1 fruit fly cellular context compared by ENCODE assay signal in genomic region chr3R:9047561-9048465, dm6.
A peak's percentile ranks its signal among the peaks of the same experiment; 100 is the strongest.
TF ChIP-seq lines count a peak whose summit lies in the region.

Gene Rel, minus strand, starts transcription at chr3R:9047977.

TF ChIP-seq in whole organism, embryonic, 481 proteins besides CTCF, POLR2A, EP300 and RAD21 (continued from another document and continues in another):
- TF ChIP-seq CG2712 (tag; optimal IDR thresholded peaks at IDR 0.05; lab: Kevin White, UChicago) (peak; percentile 91), CG33213 (GFP tag; optimal IDR thresholded peaks at IDR 0.05; lab: Kevin White, UChicago) (peak; percentile 15), tgo (GFP tag; IDR thresholded peaks at IDR 0.05; lab: Robert Waterston, UW) (no peak), sug (tag; optimal IDR thresholded peaks at IDR 0.05; lab: Kevin White, UChicago) (peak; percentile 78), CG15011 (GFP tag; optimal IDR thresholded peaks at IDR 0.05; lab: Kevin White, UChicago) (no peak), jing (GFP tag; optimal IDR thresholded peaks at IDR 0.05; lab: Kevin White, UChicago) (no peak), lov (optimal IDR thresholded peaks at IDR 0.05; lab: Kevin White, UChicago) (no peak), lov (GFP tag; IDR thresholded peaks at IDR 0.05; lab: Robert Waterston, UW) (no peak), Eip74EF (GFP tag; optimal IDR thresholded peaks at IDR 0.05; lab: Kevin White, UChicago) (peak in 1 of 2 experiments; percentile 24), HLH54F (GFP tag; optimal IDR thresholded peaks at IDR 0.05; lab: Kevin White, UChicago) (no peak), lola (GFP tag; optimal IDR thresholded peaks at IDR 0.05; lab: Kevin White, UChicago) (peak in 1 of 3 experiments; percentile 88), CG14965 (GFP tag; optimal IDR thresholded peaks at IDR 0.05; lab: Kevin White, UChicago; ENCODE audit: borderline replicate concordance) (no peak), eyg (GFP tag; optimal IDR thresholded peaks at IDR 0.05; lab: Kevin White, UChicago) (peak; percentile 13), Abd-B (GFP tag; optimal IDR thresholded peaks at IDR 0.05; lab: Kevin White, UChicago) (peak; percentile 58), CoRest (tag; optimal IDR thresholded peaks at IDR 0.05; lab: Kevin White, UChicago) (peak; percentile 90), CG10209 (GFP tag; optimal IDR thresholded peaks at IDR 0.05; lab: Kevin White, UChicago) (peak; percentile 74), knrl (GFP tag; IDR thresholded peaks at IDR 0.05; lab: Robert Waterston, UW; ENCODE audit: partially characterized antibody) (no peak), Awh (GFP tag; IDR thresholded peaks at IDR 0.05; lab: Robert Waterston, UW) (no peak), HLHmδ (GFP tag; optimal IDR thresholded peaks at IDR 0.05; lab: Kevin White, UChicago) (no peak), CG1602 (GFP tag; optimal IDR thresholded peaks at IDR 0.05; lab: Kevin White, UChicago) (peak; percentile 54), twi (tag; optimal IDR thresholded peaks at IDR 0.05; lab: Kevin White, UChicago) (peak; percentile 66), H2.0 (GFP tag; IDR thresholded peaks at IDR 0.05; lab: Robert Waterston, UW) (no peak), CG12071 (GFP tag; optimal IDR thresholded peaks at IDR 0.05; lab: Kevin White, UChicago) (peak; percentile 59), CG4424 (GFP tag; optimal IDR thresholded peaks at IDR 0.05; lab: Kevin White, UChicago) (peak; percentile 50), Ravus (GFP tag; IDR thresholded peaks at IDR 0.05; lab: Robert Waterston, UW) (no peak), hkb (optimal IDR thresholded peaks at IDR 0.05; lab: Kevin White, UChicago) (no peak), hkb (GFP tag; IDR thresholded peaks at IDR 0.05; lab: Robert Waterston, UW) (no peak), Sin3A (optimal IDR thresholded peaks at IDR 0.05; lab: Kevin White, UChicago) (no peak), gfzf (GFP tag; optimal IDR thresholded peaks at IDR 0.05; lab: Kevin White, UChicago) (peak; percentile 3), slp2 (GFP tag; optimal IDR thresholded peaks at IDR 0.05; lab: Kevin White, UChicago) (no peak), nmo (GFP tag; optimal IDR thresholded peaks at IDR 0.05; lab: Kevin White, UChicago) (peak; percentile 87), Hr51 (GFP tag; optimal IDR thresholded peaks at IDR 0.05; lab: Kevin White, UChicago) (peak; percentile 30 to 79), pum (GFP tag; optimal IDR thresholded peaks at IDR 0.05; lab: Kevin White, UChicago) (no peak), klu (GFP tag; IDR thresholded peaks at IDR 0.05; lab: Robert Waterston, UW) (no peak), CG12299 (tag; optimal IDR thresholded peaks at IDR 0.05; lab: Kevin White, UChicago) (peak; percentile 54), Chrac-16 (GFP tag; optimal IDR thresholded peaks at IDR 0.05; lab: Kevin White, UChicago) (peak; percentile 23), sens (GFP tag; lab: Kevin White, UChicago) (peak; percentile 66), CG12942 (GFP tag; optimal IDR thresholded peaks at IDR 0.05; lab: Kevin White, UChicago) (peak; percentile 31), CG12391 (tag; optimal IDR thresholded peaks at IDR 0.05; lab: Kevin White, UChicago) (peak; percentile 89), CG7745 (tag; optimal IDR thresholded peaks at IDR 0.05; lab: Kevin White, UChicago) (no peak), Fer2 (tag; optimal IDR thresholded peaks at IDR 0.05; lab: Kevin White, UChicago) (peak; percentile 37), CG33557 (GFP tag; optimal IDR thresholded peaks at IDR 0.05; lab: Kevin White, UChicago) (peak; percentile 79), cad (GFP tag; optimal IDR thresholded peaks at IDR 0.05; lab: Kevin White, UChicago) (no peak), slou (GFP tag; optimal IDR thresholded peaks at IDR 0.05; lab: Kevin White, UChicago) (peak; percentile 23), CG6854 (GFP tag; optimal IDR thresholded peaks at IDR 0.05; lab: Kevin White, UChicago) (no peak), Usf (GFP tag; optimal IDR thresholded peaks at IDR 0.05; lab: Kevin White, UChicago) (peak; percentile 57), stwl (tag; optimal IDR thresholded peaks at IDR 0.05; lab: Kevin White, UChicago) (peak; percentile 4), psq (GFP tag; optimal IDR thresholded peaks at IDR 0.05; lab: Kevin White, UChicago) (no peak), Atf-2 (GFP tag; optimal IDR thresholded peaks at IDR 0.05; lab: Kevin White, UChicago) (no peak), CG31224 (GFP tag; IDR thresholded peaks at IDR 0.05; lab: Robert Waterston, UW) (no peak), Doc3 (GFP tag; IDR thresholded peaks at IDR 0.05; lab: Robert Waterston, UW; ENCODE audit: partially characterized antibody) (no peak), da (GFP tag; optimal IDR thresholded peaks at IDR 0.05; lab: Kevin White, UChicago) (no peak), cato (GFP tag; optimal IDR thresholded peaks at IDR 0.05; lab: Kevin White, UChicago; ENCODE audit: borderline replicate concordance) (peak; percentile 36), hb (GFP tag; IDR thresholded peaks at IDR 0.05; lab: Robert Waterston, UW; ENCODE audit: partially characterized antibody) (no peak), CG3163 (GFP tag; optimal IDR thresholded peaks at IDR 0.05; lab: Kevin White, UChicago) (no peak), bigmax (GFP tag; optimal IDR thresholded peaks at IDR 0.05; lab: Kevin White, UChicago) (no peak), gsb-n (tag; optimal IDR thresholded peaks at IDR 0.05; lab: Kevin White, UChicago) (peak; percentile 72), CG7839 (tag; optimal IDR thresholded peaks at IDR 0.05; lab: Kevin White, UChicago) (peak; percentile 82), Max (GFP tag; optimal IDR thresholded peaks at IDR 0.05; lab: Kevin White, UChicago) (peak; percentile 56), btn (GFP tag; optimal IDR thresholded peaks at IDR 0.05; lab: Kevin White, UChicago) (peak; percentile 37), Ssrp (tag; optimal IDR thresholded peaks at IDR 0.05; lab: Kevin White, UChicago) (peak; percentile 75), Oaz (GFP tag; IDR thresholded peaks at IDR 0.05; lab: Robert Waterston, UW) (no peak), CG8089 (GFP tag; optimal IDR thresholded peaks at IDR 0.05; lab: Kevin White, UChicago) (peak; percentile 13), fd64A (GFP tag; optimal IDR thresholded peaks at IDR 0.05; lab: Kevin White, UChicago) (no peak), CG7786 (GFP tag; optimal IDR thresholded peaks at IDR 0.05; lab: Kevin White, UChicago) (no peak), HHEX (GFP tag; optimal IDR thresholded peaks at IDR 0.05; lab: Kevin White, UChicago) (peak; percentile 11), vnd (GFP tag; IDR thresholded peaks at IDR 0.05; lab: Robert Waterston, UW; ENCODE audit: partially characterized antibody) (no peak), Meics (GFP tag; optimal IDR thresholded peaks at IDR 0.05; lab: Kevin White, UChicago) (peak; percentile 78), luna (GFP tag; optimal IDR thresholded peaks at IDR 0.05; lab: Kevin White, UChicago) (peak; percentile 29), her (GFP tag; optimal IDR thresholded peaks at IDR 0.05; lab: Kevin White, UChicago) (peak; percentile 59), NC2α (GFP tag; optimal IDR thresholded peaks at IDR 0.05; lab: Kevin White, UChicago) (no peak), jumu (GFP tag; optimal IDR thresholded peaks at IDR 0.05; lab: Kevin White, UChicago) (no peak), ranshi (GFP tag; IDR thresholded peaks at IDR 0.05; lab: Robert Waterston, UW) (no peak), CG10979 (tag; optimal IDR thresholded peaks at IDR 0.05; lab: Kevin White, UChicago) (peak; percentile 74), prd (optimal IDR thresholded peaks at IDR 0.05; lab: Kevin White, UChicago) (no peak), prd (GFP tag; IDR thresholded peaks at IDR 0.05; lab: Robert Waterston, UW) (no peak), dati (GFP tag; IDR thresholded peaks at IDR 0.05; lab: Robert Waterston, UW) (no peak), Pdp1 (GFP tag; optimal IDR thresholded peaks at IDR 0.05; lab: Kevin White, UChicago) (peak in 1 of 2 experiments; percentile 23), tio (GFP tag; optimal IDR thresholded peaks at IDR 0.05; lab: Kevin White, UChicago) (peak; percentile 43), MTF-1 (GFP tag; optimal IDR thresholded peaks at IDR 0.05; lab: Kevin White, UChicago; ENCODE audit: borderline replicate concordance) (no peak), CG10565 (GFP tag; optimal IDR thresholded peaks at IDR 0.05; lab: Kevin White, UChicago) (no peak), Hr78 (GFP tag; optimal IDR thresholded peaks at IDR 0.05; lab: Kevin White, UChicago) (peak in 1 of 2 experiments; percentile 34), eve (GFP tag; optimal IDR thresholded peaks at IDR 0.05; lab: Kevin White, UChicago) (no peak), hth (optimal IDR thresholded peaks at IDR 0.05; lab: Kevin White, UChicago) (no peak), Dp (GFP tag; optimal IDR thresholded peaks at IDR 0.05; lab: Kevin White, UChicago) (peak; percentile 88), CG10147 (GFP tag; optimal IDR thresholded peaks at IDR 0.05; lab: Kevin White, UChicago) (peak; percentile 74), E2f2 (GFP tag; IDR thresholded peaks at IDR 0.05; lab: Robert Waterston, UW) (no peak), CG3995 (GFP tag; optimal IDR thresholded peaks at IDR 0.05; lab: Kevin White, UChicago) (peak; percentile 54), sc (optimal IDR thresholded peaks at IDR 0.05; lab: Kevin White, UChicago) (no peak), sc (GFP tag; optimal IDR thresholded peaks at IDR 0.05; lab: Kevin White, UChicago) (peak; percentile 50), dimm (GFP tag; IDR thresholded peaks at IDR 0.05; lab: Robert Waterston, UW) (no peak), CG14050 (GFP tag; IDR thresholded peaks at IDR 0.05; lab: Robert Waterston, UW) (no peak), CG7372 (GFP tag; IDR thresholded peaks at IDR 0.05; lab: Robert Waterston, UW) (no peak), CG8924 (tag; optimal IDR thresholded peaks at IDR 0.05; lab: Kevin White, UChicago) (peak; percentile 87), CG30431 (GFP tag; optimal IDR thresholded peaks at IDR 0.05; lab: Kevin White, UChicago) (peak; percentile 50), CG11456 (GFP tag; IDR thresholded peaks at IDR 0.05; lab: Robert Waterston, UW) (no peak), CG15696 (tag; optimal IDR thresholded peaks at IDR 0.05; lab: Kevin White, UChicago) (peak; percentile 78), CG6654 (GFP tag; optimal IDR thresholded peaks at IDR 0.05; lab: Kevin White, UChicago) (peak; percentile 26), Ada2b (GFP tag; IDR thresholded peaks at IDR 0.05; lab: Robert Waterston, UW) (no peak), odd (GFP tag; optimal IDR thresholded peaks at IDR 0.05; lab: Kevin White, UChicago) (peak; percentile 12), CG9797 (GFP tag; optimal IDR thresholded peaks at IDR 0.05; lab: Kevin White, UChicago) (peak; percentile 6), peb (GFP tag; IDR thresholded peaks at IDR 0.05; lab: Robert Waterston, UW) (no peak), HLH4C (GFP tag; IDR thresholded peaks at IDR 0.05; lab: Robert Waterston, UW; ENCODE audit: partially characterized antibody) (no peak), Spps (tag; optimal IDR thresholded peaks at IDR 0.05; lab: Kevin White, UChicago) (peak; percentile 32), sr (GFP tag; IDR thresholded peaks at IDR 0.05; lab: Robert Waterston, UW) (no peak), CG34224 (GFP tag; IDR thresholded peaks at IDR 0.05; lab: Robert Waterston, UW; ENCODE audit: partially characterized antibody) (no peak), gcm2 (GFP tag; optimal IDR thresholded peaks at IDR 0.05; lab: Kevin White, UChicago) (no peak), Blimp-1 (GFP tag; optimal IDR thresholded peaks at IDR 0.05; lab: Kevin White, UChicago) (peak; percentile 83), CG14667 (GFP tag; IDR thresholded peaks at IDR 0.05; lab: Robert Waterston, UW) (no peak), emc (GFP tag; optimal IDR thresholded peaks at IDR 0.05; lab: Kevin White, UChicago) (no peak), Drgx (GFP tag; IDR thresholded peaks at IDR 0.05; lab: Robert Waterston, UW) (no peak), ara (GFP tag; IDR thresholded peaks at IDR 0.05; lab: Robert Waterston, UW) (no peak), CG1792 (GFP tag; optimal IDR thresholded peaks at IDR 0.05; lab: Kevin White, UChicago) (no peak), ftz-f1 (GFP tag; optimal IDR thresholded peaks at IDR 0.05; lab: Kevin White, UChicago) (peak; percentile 56), CG18599 (GFP tag; optimal IDR thresholded peaks at IDR 0.05; lab: Kevin White, UChicago) (peak; percentile 70), pb (GFP tag; optimal IDR thresholded peaks at IDR 0.05; lab: Kevin White, UChicago) (peak; percentile 34), fu2 (GFP tag; optimal IDR thresholded peaks at IDR 0.05; lab: Kevin White, UChicago) (no peak), Dref (GFP tag; IDR thresholded peaks at IDR 0.05; lab: Robert Waterston, UW) (no peak), nerfin-2 (GFP tag; IDR thresholded peaks at IDR 0.05; lab: Robert Waterston, UW; ENCODE audit: partially characterized antibody) (no peak), Hr3 (GFP tag; optimal IDR thresholded peaks at IDR 0.05; lab: Kevin White, UChicago) (peak; percentile 75), tap (tag; optimal IDR thresholded peaks at IDR 0.05; lab: Kevin White, UChicago) (peak; percentile 77), Taf1 (GFP tag; IDR thresholded peaks at IDR 0.05; lab: Robert Waterston, UW) (no peak), CG12236 (GFP tag; optimal IDR thresholded peaks at IDR 0.05; lab: Kevin White, UChicago) (no peak), CG42726 (GFP tag; IDR thresholded peaks at IDR 0.05; lab: Robert Waterston, UW; ENCODE audit: partially characterized antibody) (no peak), wdn (GFP tag; IDR thresholded peaks at IDR 0.05; lab: Robert Waterston, UW) (no peak), CG1233 (GFP tag; optimal IDR thresholded peaks at IDR 0.05; lab: Kevin White, UChicago) (peak; percentile 42), lbe (GFP tag; optimal IDR thresholded peaks at IDR 0.05; lab: Kevin White, UChicago) (peak; percentile 70), NK7.1 (GFP tag; optimal IDR thresholded peaks at IDR 0.05; lab: Kevin White, UChicago) (no peak), CG34376 (GFP tag; optimal IDR thresholded peaks at IDR 0.05; lab: Kevin White, UChicago) (peak; percentile 94), unpg (GFP tag; optimal IDR thresholded peaks at IDR 0.05; lab: Kevin White, UChicago) (peak; percentile 61), CG31441 (GFP tag; IDR thresholded peaks at IDR 0.05; lab: Robert Waterston, UW) (no peak), CG32767 (GFP tag; IDR thresholded peaks at IDR 0.05; lab: Robert Waterston, UW) (no peak), CG6689 (GFP tag; IDR thresholded peaks at IDR 0.05; lab: Robert Waterston, UW) (no peak), rib (GFP tag; IDR thresholded peaks at IDR 0.05; lab: Robert Waterston, UW) (no peak), pho (GFP tag; optimal IDR thresholded peaks at IDR 0.05; lab: Kevin White, UChicago) (peak; percentile 24), CG6813 (GFP tag; optimal IDR thresholded peaks at IDR 0.05; lab: Kevin White, UChicago) (peak; percentile 39)
